Worm (Caenorhabditis elegans) whole organism, L4/young adult: ENCODE measurements around the gene srx-86.

Experiments used
- dao-5 ChIP-seq: sonication (generic microtip); optimal IDR thresholded peaks from 2 replicates; lab custom pipeline; 2016; ENCODE audit warnings: missing genotype, missing genetic modification characterization, moderate library complexity, missing compliant biosample characterization
- him-1 ChIP-seq: sonication (generic microtip); optimal IDR thresholded peaks from 2 replicates; lab custom pipeline; 2016; ENCODE audit warnings: missing genotype, missing genetic modification reagents, missing genetic modification characterization, missing compliant biosample characterization

DNA sequence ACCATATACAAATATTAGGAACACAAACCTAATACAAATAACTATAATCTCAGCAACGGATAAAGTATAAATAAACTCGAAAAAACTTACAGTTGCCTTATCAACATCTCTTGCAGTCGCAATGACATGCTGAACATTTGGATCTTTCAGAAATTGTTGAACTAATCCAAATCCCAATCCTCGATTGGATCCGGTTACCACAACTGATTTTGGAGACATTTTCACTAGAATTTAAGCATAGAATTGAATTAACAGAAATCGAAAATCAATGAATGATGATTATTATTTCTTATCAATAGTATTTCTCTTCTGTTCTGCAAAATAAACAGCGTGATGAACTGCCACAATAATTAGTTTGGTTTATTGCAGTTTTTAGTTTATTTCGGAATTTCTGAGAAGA lies 42.5 kb upstream of the srx-86 start, which contains the start of the genes C55A6.11 and C55A6.7:
- TF ChIP-seq him-1 (tag; lab: Kevin White, UChicago) (no peak), dao-5 (tag; lab: Kevin White, UChicago) (no peak)
